Worm (Caenorhabditis elegans): Measurements from ENCODE around the gene T07A5.1.

- TF ChIP-seq dao-5 (tag; optimal IDR thresholded peaks at IDR 0.05) = no peak
- TF ChIP-seq him-1 (tag; optimal IDR thresholded peaks at IDR 0.05) = no peak
Measured at ce11 chrIII:10320788-10321187, 14.8 kb upstream of the T07A5.1 start, which contains the start of gene sas-7.
